Worm (Caenorhabditis elegans) whole organism, young adult: ENCODE data around the gene dhs-13.

Source experiments
- B0261.1 ChIP-seq: sonication (generic microtip); optimal IDR thresholded peaks from 2 replicates; lab custom pipeline; 2016; ENCODE audit warnings: mild to moderate bottlenecking, missing genetic modification characterization, moderate library complexity, missing compliant biosample characterization
- F52B5.7 ChIP-seq: sonication (generic microtip); optimal IDR thresholded peaks from 2 replicates; lab custom pipeline; 2016; ENCODE audit warnings: mild to moderate bottlenecking, missing genetic modification characterization, missing compliant biosample characterization
- F55B11.4 ChIP-seq: sonication (generic microtip); optimal IDR thresholded peaks from 2 replicates; lab custom pipeline; 2016; ENCODE audit warnings: missing compliant biosample characterization, missing genetic modification characterization, borderline replicate concordance; ENCODE audit not compliant: insufficient read depth
- T07F8.4 ChIP-seq: sonication (generic microtip); optimal IDR thresholded peaks from 2 replicates; lab custom pipeline; 2016; ENCODE audit warnings: mild to moderate bottlenecking, missing genetic modification characterization, moderate library complexity, missing compliant biosample characterization
- attf-5 ChIP-seq: fragments of 200-800 bp; sonication (Bioruptor generic); optimal IDR thresholded peaks from 2 replicates; lab custom pipeline; 2018; ENCODE audit warnings: mild to moderate bottlenecking, missing genetic modification characterization, missing compliant biosample characterization
- attf-6 ChIP-seq: fragments of 200-800 bp; sonication (Bioruptor generic); IDR thresholded peaks from 2 replicates; pipeline ENCODE4 v1.3.6; 2022; ENCODE audit warnings: missing genetic modification reagents, missing genetic modification characterization, missing compliant biosample characterization
- cebp-2 ChIP-seq: fragments of 200-800 bp; sonication (Bioruptor generic); IDR thresholded peaks from 2 replicates; pipeline ENCODE4 v1.3.6; 2022; ENCODE audit warnings: missing genetic modification characterization, missing compliant biosample characterization
- ceh-79 ChIP-seq: sonication (generic microtip); optimal IDR thresholded peaks from 2 replicates; lab custom pipeline; 2017; ENCODE audit warnings: mild to moderate bottlenecking, missing genetic modification characterization, missing compliant biosample characterization
- chd-7 ChIP-seq: sonication (generic microtip); optimal IDR thresholded peaks from 2 replicates; lab custom pipeline; 2016; ENCODE audit warnings: mild to moderate bottlenecking, missing genetic modification characterization, moderate library complexity, missing compliant biosample characterization
- die-1 ChIP-seq: sonication (generic microtip); optimal IDR thresholded peaks from 2 replicates; lab custom pipeline; 2016; ENCODE audit warnings: missing genotype, mild to moderate bottlenecking, missing genetic modification characterization, missing compliant biosample characterization
- dpff-1 ChIP-seq: sonication (generic microtip); optimal IDR thresholded peaks from 2 replicates; lab custom pipeline; 2017; ENCODE audit warnings: mild to moderate bottlenecking, missing genetic modification characterization, missing compliant biosample characterization
- dpl-1 ChIP-seq: fragments of 150-350 bp; optimal IDR thresholded peaks from 2 replicates; lab custom pipeline; 2014; ENCODE audit warnings: missing biosample characterization, missing genetic modification reagents, missing genetic modification characterization
- ets-4 ChIP-seq: fragments of 200-800 bp; sonication (Bioruptor generic); optimal IDR thresholded peaks from 2 replicates; lab custom pipeline; 2018; ENCODE audit warnings: mild to moderate bottlenecking, missing genetic modification characterization, missing compliant biosample characterization
- hrde-1 ChIP-seq: sonication (generic microtip); optimal IDR thresholded peaks from 2 replicates; lab custom pipeline; 2016; ENCODE audit warnings: missing genetic modification characterization, mild to moderate bottlenecking, missing compliant biosample characterization, moderate library complexity, missing genotype, missing genetic modification reagents, borderline replicate concordance
- lin-40 ChIP-seq: sonication (generic microtip); optimal IDR thresholded peaks from 2 replicates; lab custom pipeline; 2016; ENCODE audit warnings: missing genetic modification characterization, mild to moderate bottlenecking, missing compliant biosample characterization, missing genotype, missing genetic modification reagents
- lin-54 ChIP-seq: fragments of 200-800 bp; sonication (Bioruptor generic); optimal IDR thresholded peaks from 2 replicates; lab custom pipeline; 2018; ENCODE audit warnings: mild to moderate bottlenecking, missing genetic modification characterization, missing compliant biosample characterization
- lsy-27 ChIP-seq: sonication (generic microtip); optimal IDR thresholded peaks from 2 replicates; lab custom pipeline; 2017; ENCODE audit warnings: missing genetic modification characterization, mild to moderate bottlenecking, missing compliant biosample characterization, antibody characterized with exemption, missing genotype, borderline replicate concordance; ENCODE audit not compliant: insufficient read depth
- madf-6 ChIP-seq: fragments of 200-800 bp; sonication (Bioruptor generic); IDR thresholded peaks from 2 replicates; pipeline ENCODE4 v1.3.6; 2022; ENCODE audit warnings: missing genetic modification reagents, missing genetic modification characterization, missing compliant biosample characterization
- mel-28 ChIP-seq: sonication (generic microtip); optimal IDR thresholded peaks from 2 replicates; lab custom pipeline; 2016; ENCODE audit warnings: borderline replicate concordance, mild to moderate bottlenecking, missing genetic modification characterization, missing compliant biosample characterization
- mes-4 ChIP-seq: sonication (generic microtip); optimal IDR thresholded peaks from 2 replicates; lab custom pipeline; 2016; ENCODE audit warnings: missing genotype, missing genetic modification characterization, missing compliant biosample characterization
- nfya-2 ChIP-seq: fragments of 200-800 bp; sonication (Bioruptor generic); IDR thresholded peaks from 2 replicates; pipeline ENCODE4 v1.3.6; 2022; ENCODE audit warnings: missing genetic modification reagents, missing genetic modification characterization, missing compliant biosample characterization
- nfyb-1 ChIP-seq: fragments of 200-800 bp; sonication (Bioruptor generic); IDR thresholded peaks from 2 replicates; pipeline ENCODE4 v1.3.6; 2022; ENCODE audit warnings: missing genetic modification reagents, missing genetic modification characterization, missing compliant biosample characterization
- nhr-120 ChIP-seq: fragments of 200-800 bp; sonication (Bioruptor generic); IDR thresholded peaks from 2 replicates; pipeline ENCODE4 v1.3.6; 2022; ENCODE audit warnings: missing genetic modification characterization, missing compliant biosample characterization
- nhr-27 ChIP-seq: fragments of 200-800 bp; sonication (Bioruptor generic); optimal IDR thresholded peaks from 2 replicates; lab custom pipeline; 2018; ENCODE audit warnings: mild to moderate bottlenecking, missing genetic modification characterization, moderate library complexity, missing compliant biosample characterization
- pbrm-1 ChIP-seq: fragments of 200-800 bp; sonication (Bioruptor generic); IDR thresholded peaks from 2 replicates; pipeline ENCODE4 v1.3.6; 2022; ENCODE audit warnings: missing genetic modification reagents, missing genetic modification characterization, missing compliant biosample characterization
- pha-4 ChIP-seq: fragments of 150-350 bp; sonication (generic microtip); optimal IDR thresholded peaks from 2 replicates; lab custom pipeline; 2014; ENCODE audit warnings: missing biosample characterization, missing genetic modification reagents, missing genetic modification characterization
- rpc-1 ChIP-seq, 2 experiments: fragments of 150-350 bp in 1 of 2; sonication (generic microtip) in 1 of 2; optimal IDR thresholded peaks; 2 replicates each; lab custom pipeline; 2014 to 2018; ENCODE audit warnings: missing biosample characterization in 1 of 2, missing genetic modification characterization in 1 of 2, missing genetic modification reagents in 1 of 2, missing genotype in 1 of 2
- snpc-1.3 ChIP-seq: sonication (generic microtip); optimal IDR thresholded peaks from 2 replicates; lab custom pipeline; 2017; ENCODE audit warnings: missing genetic modification characterization, mild to moderate bottlenecking, missing compliant biosample characterization, antibody characterized with exemption, moderate library complexity, missing genotype, missing genetic modification reagents; ENCODE audit not compliant: insufficient read depth
- snpc-3.4 ChIP-seq: sonication (generic microtip); optimal IDR thresholded peaks from 2 replicates; lab custom pipeline; 2017; ENCODE audit warnings: missing genetic modification characterization, mild to moderate bottlenecking, missing compliant biosample characterization, antibody characterized with exemption, moderate library complexity, missing genotype, missing genetic modification reagents
- snpc-4 ChIP-seq, 5 experiments: fragments of 150-350 bp in 1 of 5; sonication (generic microtip) in 4 of 5; optimal IDR thresholded peaks; 2 replicates each; lab custom pipeline; 2014 to 2018; ENCODE audit warnings: missing genetic modification characterization in 5 of 5, missing biosample characterization in 3 of 5, antibody characterized with exemption in 2 of 5, mild to moderate bottlenecking in 2 of 5, missing compliant biosample characterization in 2 of 5, missing genotype in 2 of 5, moderate library complexity in 2 of 5, missing genetic modification reagents in 1 of 5
- somi-1 ChIP-seq: fragments of 200-800 bp; sonication (Bioruptor generic); optimal IDR thresholded peaks from 2 replicates; lab custom pipeline; 2018; ENCODE audit warnings: mild to moderate bottlenecking, missing genetic modification characterization, missing compliant biosample characterization
- sptf-2 ChIP-seq: fragments of 200-800 bp; sonication (Bioruptor generic); optimal IDR thresholded peaks from 2 replicates; lab custom pipeline; 2018; ENCODE audit warnings: mild to moderate bottlenecking, missing genetic modification characterization, missing compliant biosample characterization
- ztf-18 ChIP-seq: sonication (generic microtip); optimal IDR thresholded peaks from 2 replicates; lab custom pipeline; 2016; ENCODE audit warnings: missing genotype, mild to moderate bottlenecking, missing genetic modification characterization, missing compliant biosample characterization

Gene dhs-13

ce11 chrV:1781922-1782321 lies 10.4 kb upstream of the dhs-13 start, which contains the start of gene F36H9.5:
Gene F36H9.5 (minus strand): TSS chrV:1782022.
- no peak for TF ChIP-seq sptf-2 (GFP tag; lab: Kevin White, UChicago)
- TF ChIP-seq lin-40 (tag; lab: Kevin White, UChicago), result no peak
- TF ChIP-seq snpc-4 (GFP tag; optimal IDR thresholded peaks at IDR 0.05; lab: Kevin White, UChicago), result no peak
- TF ChIP-seq snpc-4 (tag; optimal IDR thresholded peaks at IDR 0.05; lab: Kevin White, UChicago), result no peak
- no peak for TF ChIP-seq snpc-1.3 (tag; lab: Kevin White, UChicago)
- TF ChIP-seq nfya-2, result no peak
- no peak for TF ChIP-seq lsy-27 (tag; lab: Kevin White, UChicago)
- no peak for TF ChIP-seq pha-4 (tag; lab: Kevin White, UChicago)
- TF ChIP-seq, all 124 proteins: peak for 0

ce11 chrV:1779994-1780393 lies 8.5 kb upstream of the dhs-13 start:
- no peak for TF ChIP-seq nhr-120 (GFP tag; lab: Robert Waterston, UW)
- peak; percentile 58; the same call in 1 of the 2 replicates for TF ChIP-seq nfyb-1 (GFP tag; lab: Robert Waterston, UW)
- TF ChIP-seq, all 124 proteins: peak for 1

- TF ChIP-seq ceh-79 (tag; lab: Kevin White, UChicago) (no peak), dpl-1 (GFP tag; lab: Kevin White, UChicago) (no peak), dpff-1 (tag; lab: Kevin White, UChicago) (no peak), rpc-1 (optimal IDR thresholded peaks at IDR 0.05; lab: Kevin White, UChicago) (no peak), rpc-1 (tag; optimal IDR thresholded peaks at IDR 0.05; lab: Kevin White, UChicago) (no peak), F55B11.4 (tag; lab: Kevin White, UChicago) (no peak), ztf-18 (tag; lab: Kevin White, UChicago) (no peak), attf-6 (GFP tag; lab: Robert Waterston, UW) (no peak), F52B5.7 (tag; lab: Kevin White, UChicago) (no peak), madf-6 (no peak), T07F8.4 (tag; lab: Kevin White, UChicago) (no peak), lsy-27 (tag; lab: Kevin White, UChicago) (no peak), mes-4 (no peak), lin-54 (GFP tag; lab: Kevin White, UChicago) (no peak), mel-28 (tag; lab: Kevin White, UChicago) (no peak), die-1 (no peak), cebp-2 (no peak)
- TF ChIP-seq, all 124 proteins: peak for 0
Observed at ce11 chrV:1779136-1779535, 7.6 kb upstream of the dhs-13 start, which contains the start of gene F36H9.4. Gene F36H9.4 (minus strand): TSS chrV:1779236.

ce11 chrV:1774874-1775589 lies 3.5 kb upstream of the dhs-13 start, which contains the start of gene F36H9.7:
Gene F36H9.7 (minus strand): TSS chrV:1774924.
- no peak for TF ChIP-seq sptf-2 (GFP tag; lab: Kevin White, UChicago)
- TF ChIP-seq ets-4, result no peak
- no peak for TF ChIP-seq pbrm-1
- TF ChIP-seq nhr-27, result no peak
- no peak for TF ChIP-seq attf-5 (GFP tag; lab: Kevin White, UChicago)
- TF ChIP-seq snpc-3.4 (tag; lab: Kevin White, UChicago), result no peak
- TF ChIP-seq hrde-1 (tag; lab: Kevin White, UChicago), result no peak
- no peak for TF ChIP-seq mes-4
- no peak for TF ChIP-seq chd-7 (tag; lab: Kevin White, UChicago)
- TF ChIP-seq somi-1 (GFP tag; lab: Kevin White, UChicago), result no peak
- TF ChIP-seq B0261.1, result no peak
